Worm (Caenorhabditis elegans) whole organism, L2 larva: ENCODE measurements around the gene ZK632.12.

ENCODE experiments used
- C34F6.9 ChIP-seq: fragments of 150-350 bp; optimal IDR thresholded peaks from 2 replicates; lab custom pipeline; 2014; ENCODE audit warnings: missing biosample characterization, missing genetic modification characterization
- R02D3.7 ChIP-seq: fragments of 150-350 bp; optimal IDR thresholded peaks from 2 replicates; lab custom pipeline; 2014; ENCODE audit warnings: missing biosample characterization, missing genetic modification characterization
- Y55F3AM.14 ChIP-seq: fragments of 200-800 bp; sonication (Bioruptor generic); optimal IDR thresholded peaks from 2 replicates; lab custom pipeline; 2018; ENCODE audit warnings: mild to moderate bottlenecking, missing genetic modification characterization, missing compliant biosample characterization
- ZK546.5 ChIP-seq: sonication (generic microtip); optimal IDR thresholded peaks from 2 replicates; lab custom pipeline; 2017; ENCODE audit warnings: missing biosample characterization, missing genetic modification characterization
- alr-1 ChIP-seq: fragments of 150-350 bp; optimal IDR thresholded peaks from 2 replicates; lab custom pipeline; 2014; ENCODE audit warnings: missing biosample characterization, missing genetic modification characterization
- aly-2 ChIP-seq: fragments of 150-350 bp; optimal IDR thresholded peaks from 2 replicates; lab custom pipeline; 2014; ENCODE audit warnings: missing biosample characterization, missing genetic modification characterization
- ama-1 ChIP-seq: fragments of 150-350 bp; optimal IDR thresholded peaks from 2 replicates; lab custom pipeline; 2018; ENCODE audit warnings: inconsistent platforms
- blmp-1 ChIP-seq: sonication (generic microtip); optimal IDR thresholded peaks from 2 replicates; lab custom pipeline; 2017; ENCODE audit warnings: missing genetic modification characterization, mild to moderate bottlenecking, missing compliant biosample characterization, antibody characterized with exemption, moderate library complexity; ENCODE audit not compliant: insufficient read depth
- ceh-16 ChIP-seq: fragments of 150-350 bp; optimal IDR thresholded peaks from 2 replicates; lab custom pipeline; 2014; ENCODE audit warnings: missing biosample characterization, missing genetic modification characterization
- ceh-82 ChIP-seq: fragments of 150-350 bp; optimal IDR thresholded peaks from 2 replicates; lab custom pipeline; 2014; ENCODE audit warnings: missing biosample characterization, missing genetic modification characterization
- crh-2 ChIP-seq: sonication (generic microtip); optimal IDR thresholded peaks from 2 replicates; lab custom pipeline; 2017; ENCODE audit warnings: missing biosample characterization, missing genetic modification characterization
- dmd-4 ChIP-seq: sonication (generic microtip); optimal IDR thresholded peaks from 2 replicates; lab custom pipeline; 2017; ENCODE audit warnings: missing biosample characterization, missing genetic modification characterization
- egl-27 ChIP-seq: sonication (generic microtip); optimal IDR thresholded peaks from 3 replicates; lab custom pipeline; 2017; ENCODE audit warnings: missing biosample characterization, missing genetic modification reagents, missing genetic modification characterization
- elt-1 ChIP-seq: fragments of 150-350 bp; optimal IDR thresholded peaks from 2 replicates; lab custom pipeline; 2014; ENCODE audit warnings: missing biosample characterization, missing genetic modification characterization
- elt-3 ChIP-seq: sonication (generic microtip); optimal IDR thresholded peaks from 2 replicates; lab custom pipeline; 2017; ENCODE audit warnings: missing biosample characterization, missing genetic modification characterization
- fos-1 ChIP-seq: fragments of 150-350 bp; optimal IDR thresholded peaks from 2 replicates; lab custom pipeline; 2014; ENCODE audit warnings: missing biosample characterization, missing genetic modification characterization
- gmeb-1 ChIP-seq: fragments of 150-350 bp; optimal IDR thresholded peaks from 2 replicates; lab custom pipeline; 2014; ENCODE audit warnings: missing biosample characterization, missing genetic modification characterization
- lin-11 ChIP-seq: fragments of 150-350 bp; sonication (generic microtip); optimal IDR thresholded peaks from 2 replicates; lab custom pipeline; 2014; ENCODE audit warnings: missing biosample characterization, missing genetic modification characterization, inconsistent platforms, mixed read lengths
- lin-13 ChIP-seq: fragments of 150-350 bp; optimal IDR thresholded peaks from 2 replicates; lab custom pipeline; 2014; ENCODE audit warnings: missing biosample characterization, missing genetic modification reagents, missing genetic modification characterization
- lin-39 ChIP-seq: fragments of 150-350 bp; optimal IDR thresholded peaks from 2 replicates; lab custom pipeline; 2014; ENCODE audit warnings: missing biosample characterization, missing genetic modification reagents, missing genetic modification characterization
- lsy-2 ChIP-seq, 2 experiments: fragments of 150-350 bp in 1 of 2; sonication (generic microtip) in 1 of 2; optimal IDR thresholded peaks; 2 replicates each; lab custom pipeline; 2014 to 2017; ENCODE audit warnings: missing biosample characterization in 2 of 2, missing genetic modification characterization in 2 of 2
- mab-5 ChIP-seq: fragments of 150-350 bp; optimal IDR thresholded peaks from 2 replicates; lab custom pipeline; 2014; ENCODE audit warnings: missing biosample characterization, missing genetic modification characterization
- mbf-1 ChIP-seq: sonication (generic microtip); optimal IDR thresholded peaks from 2 replicates; lab custom pipeline; 2017; ENCODE audit warnings: missing biosample characterization, missing genetic modification characterization
- mdl-1 ChIP-seq, 2 experiments: fragments of 150-350 bp in 1 of 2; sonication (generic microtip) in 1 of 2; optimal IDR thresholded peaks; 2 replicates each; lab custom pipeline; 2017; ENCODE audit warnings: missing biosample characterization in 2 of 2, missing genetic modification characterization in 2 of 2
- nhr-10 ChIP-seq: sonication (generic microtip); optimal IDR thresholded peaks from 2 replicates; lab custom pipeline; 2017; ENCODE audit warnings: missing biosample characterization, missing genetic modification characterization
- nhr-11 ChIP-seq: fragments of 150-350 bp; optimal IDR thresholded peaks from 2 replicates; lab custom pipeline; 2014; ENCODE audit warnings: missing biosample characterization, missing genetic modification characterization
- nhr-12 ChIP-seq: fragments of 150-350 bp; optimal IDR thresholded peaks from 2 replicates; lab custom pipeline; 2014; ENCODE audit warnings: missing biosample characterization, missing genetic modification characterization
- nhr-129 ChIP-seq: fragments of 150-350 bp; optimal IDR thresholded peaks from 2 replicates; lab custom pipeline; 2014; ENCODE audit warnings: missing biosample characterization, missing genetic modification characterization
- nhr-21 ChIP-seq: fragments of 150-350 bp; optimal IDR thresholded peaks from 2 replicates; lab custom pipeline; 2014; ENCODE audit warnings: missing biosample characterization, missing genetic modification characterization
- nhr-23 ChIP-seq: fragments of 150-350 bp; optimal IDR thresholded peaks from 2 replicates; lab custom pipeline; 2014; ENCODE audit warnings: missing biosample characterization, missing genetic modification reagents, missing genetic modification characterization
- nhr-237 ChIP-seq: fragments of 150-350 bp; optimal IDR thresholded peaks from 2 replicates; lab custom pipeline; 2014; ENCODE audit warnings: missing biosample characterization, missing genetic modification characterization
- nhr-25 ChIP-seq: fragments of 150-350 bp; sonication (generic microtip); optimal IDR thresholded peaks from 3 replicates; lab custom pipeline; 2014; ENCODE audit warnings: missing biosample characterization, missing genetic modification characterization
- nhr-6 ChIP-seq: fragments of 150-350 bp; optimal IDR thresholded peaks from 2 replicates; lab custom pipeline; 2014; ENCODE audit warnings: missing biosample characterization, missing genetic modification characterization
- nhr-77 ChIP-seq: fragments of 150-350 bp; optimal IDR thresholded peaks from 2 replicates; lab custom pipeline; 2014; ENCODE audit warnings: missing biosample characterization, missing genetic modification characterization
- peb-1 ChIP-seq: fragments of 150-350 bp; optimal IDR thresholded peaks from 2 replicates; lab custom pipeline; 2014; ENCODE audit warnings: missing biosample characterization, missing genetic modification characterization
- sem-4 ChIP-seq: fragments of 150-350 bp; optimal IDR thresholded peaks from 2 replicates; lab custom pipeline; 2014; ENCODE audit warnings: missing biosample characterization, missing genetic modification reagents, missing genetic modification characterization
- skn-1 ChIP-seq: sonication (generic microtip); optimal IDR thresholded peaks from 2 replicates; lab custom pipeline; 2017; ENCODE audit warnings: missing biosample characterization, missing genetic modification characterization
- sma-3 ChIP-seq: sonication (generic microtip); optimal IDR thresholded peaks from 2 replicates; lab custom pipeline; 2016; ENCODE audit warnings: missing genetic modification reagents, missing genetic modification characterization, missing compliant biosample characterization
- sma-9 ChIP-seq, 2 experiments: fragments of 150-350 bp in 1 of 2; sonication (generic microtip) in 1 of 2; optimal IDR thresholded peaks; 2 replicates each; lab custom pipeline; 2014 to 2016; ENCODE audit warnings: missing genetic modification characterization in 2 of 2, mild to moderate bottlenecking in 1 of 2, missing biosample characterization in 1 of 2, missing compliant biosample characterization in 1 of 2, missing genetic modification reagents in 1 of 2, moderate library complexity in 1 of 2
- snpc-4 ChIP-seq: fragments of 150-350 bp; optimal IDR thresholded peaks from 2 replicates; lab custom pipeline; 2014; ENCODE audit warnings: missing biosample characterization, missing genetic modification characterization
- unc-39 ChIP-seq: fragments of 150-350 bp; optimal IDR thresholded peaks from 2 replicates; lab custom pipeline; 2014; ENCODE audit warnings: missing biosample characterization, missing genetic modification characterization
- unc-55 ChIP-seq: fragments of 150-350 bp; sonication (generic microtip); optimal IDR thresholded peaks from 3 replicates; lab custom pipeline; 2014; ENCODE audit warnings: missing biosample characterization, missing genetic modification reagents, missing genetic modification characterization
- unc-62 ChIP-seq: fragments of 150-350 bp; optimal IDR thresholded peaks from 2 replicates; lab custom pipeline; 2014; ENCODE audit warnings: missing biosample characterization, missing genetic modification reagents, missing genetic modification characterization
- zag-1 ChIP-seq: fragments of 150-350 bp; optimal IDR thresholded peaks from 2 replicates; lab custom pipeline; 2014; ENCODE audit warnings: missing biosample characterization, missing genetic modification characterization
- ztf-1 ChIP-seq: fragments of 200-800 bp; sonication (Bioruptor generic); conservative IDR thresholded peaks from 2 replicates; pipeline ENCODE4 v1.3.6; 2022; ENCODE audit warnings: missing genetic modification characterization, missing compliant biosample characterization
- ztf-11 ChIP-seq: sonication (generic microtip); optimal IDR thresholded peaks from 2 replicates; lab custom pipeline; 2017; ENCODE audit warnings: missing biosample characterization, missing genetic modification characterization
- ztf-4 ChIP-seq: fragments of 150-350 bp; optimal IDR thresholded peaks from 2 replicates; lab custom pipeline; 2014; ENCODE audit warnings: missing biosample characterization, missing genetic modification characterization

Gene ZK632.12

ce11 chrIII:9843715-9844114 lies 13.1 kb downstream of the ZK632.12 start, which contains the start of gene K11H3.5:
TSS of gene K11H3.5 (plus strand) at chrIII:9843768.
- TF ChIP-seq sem-4 (no peak), mdl-1 (tag; optimal IDR thresholded peaks at IDR 0.05; lab: Kevin White, UChicago) (no peak), ztf-4 (tag; lab: Kevin White, UChicago) (no peak), crh-2 (tag; lab: Kevin White, UChicago) (no peak), nhr-11 (tag; lab: Kevin White, UChicago) (no peak), unc-55 (GFP tag; lab: Kevin White, UChicago) (no peak), sma-3 (GFP tag; lab: Kevin White, UChicago) (no peak), elt-3 (tag; lab: Kevin White, UChicago) (no peak), ceh-16 (tag; lab: Kevin White, UChicago) (no peak), R02D3.7 (tag; lab: Kevin White, UChicago) (no peak), mab-5 (tag; lab: Kevin White, UChicago) (no peak), gmeb-1 (tag; lab: Kevin White, UChicago) (no peak), dmd-4 (tag; lab: Kevin White, UChicago) (no peak), skn-1 (tag; lab: Kevin White, UChicago) (no peak), snpc-4 (tag; lab: Kevin White, UChicago) (no peak), peb-1 (tag; lab: Kevin White, UChicago) (no peak), unc-62 (GFP tag; lab: Kevin White, UChicago) (no peak), ZK546.5 (tag; lab: Kevin White, UChicago) (no peak)

DNA sequence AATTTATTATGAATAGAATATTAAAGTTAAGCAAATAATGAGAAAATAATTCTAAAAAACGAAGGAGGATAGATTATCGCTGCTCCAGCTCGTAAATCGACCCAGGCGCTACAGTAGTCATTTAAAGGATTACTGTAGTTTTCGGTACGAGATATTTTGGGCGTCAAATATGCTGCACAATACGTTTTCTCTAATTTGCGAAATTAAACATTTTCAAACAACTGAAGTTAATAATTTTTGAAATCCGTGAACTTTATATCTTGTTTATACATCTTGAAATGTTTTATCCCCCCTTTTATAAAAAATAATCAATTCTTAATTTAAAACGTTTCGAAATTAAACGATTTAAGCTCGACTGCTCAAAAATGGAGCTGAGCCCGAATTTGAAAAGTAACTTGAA lies 15.5 kb downstream of the ZK632.12 start, which contains the start of gene K11H3.2:
K11H3.2 (plus strand) TSS at position 301 of the 400 bp plus-strand sequence.
- TF ChIP-seq mdl-1 (tag; optimal IDR thresholded peaks at IDR 0.05; lab: Kevin White, UChicago) (no peak), ztf-1 (no peak), skn-1 (tag; lab: Kevin White, UChicago) (no peak), peb-1 (tag; lab: Kevin White, UChicago) (no peak), elt-1 (tag; lab: Kevin White, UChicago) (no peak), ceh-16 (tag; lab: Kevin White, UChicago) (no peak)
- TF ChIP-seq, all 48 proteins: peak for 0

- TF ChIP-seq zag-1 (tag; lab: Kevin White, UChicago) (no peak), snpc-4 (tag; lab: Kevin White, UChicago) (no peak), elt-3 (tag; lab: Kevin White, UChicago) (no peak), skn-1 (tag; lab: Kevin White, UChicago) (no peak), mbf-1 (tag; lab: Kevin White, UChicago) (no peak), sma-9 (GFP tag; optimal IDR thresholded peaks at IDR 0.05; lab: Kevin White, UChicago) (no peak), sma-9 (tag; optimal IDR thresholded peaks at IDR 0.05; lab: Kevin White, UChicago) (no peak), sma-3 (GFP tag; lab: Kevin White, UChicago) (no peak), alr-1 (tag; lab: Kevin White, UChicago) (no peak), fos-1 (tag; lab: Kevin White, UChicago) (peak; percentile 27), unc-55 (GFP tag; lab: Kevin White, UChicago) (peak; percentile 73), nhr-23 (tag; lab: Kevin White, UChicago) (no peak), nhr-6 (tag; lab: Kevin White, UChicago) (no peak), nhr-12 (tag; lab: Kevin White, UChicago) (no peak), aly-2 (tag; lab: Kevin White, UChicago) (no peak), lsy-2 (tag; optimal IDR thresholded peaks at IDR 0.05; lab: Kevin White, UChicago) (peak in 1 of 2 experiments; percentile 67), peb-1 (tag; lab: Kevin White, UChicago) (no peak), nhr-25 (no peak), dmd-4 (tag; lab: Kevin White, UChicago) (no peak), lin-13 (peak; percentile 24), crh-2 (tag; lab: Kevin White, UChicago) (no peak), unc-62 (GFP tag; lab: Kevin White, UChicago) (no peak), R02D3.7 (tag; lab: Kevin White, UChicago) (no peak), nhr-10 (no peak), ama-1 (no peak), mdl-1 (tag; optimal IDR thresholded peaks at IDR 0.05; lab: Kevin White, UChicago) (no peak), unc-39 (tag; lab: Kevin White, UChicago) (no peak), lin-39 (tag; lab: Kevin White, UChicago) (no peak), sem-4 (peak; percentile 14), C34F6.9 (tag; lab: Kevin White, UChicago) (peak; percentile 72), ztf-11 (tag; lab: Kevin White, UChicago) (no peak), ztf-4 (tag; lab: Kevin White, UChicago) (no peak), Y55F3AM.14 (GFP tag; lab: Kevin White, UChicago) (no peak), blmp-1 (tag; lab: Kevin White, UChicago) (no peak), elt-1 (tag; lab: Kevin White, UChicago) (no peak), lin-11 (tag; lab: Kevin White, UChicago) (no peak), nhr-129 (tag; lab: Kevin White, UChicago) (peak; percentile 33), nhr-21 (tag; lab: Kevin White, UChicago) (no peak), nhr-77 (no peak), nhr-11 (tag; lab: Kevin White, UChicago) (no peak), nhr-237 (tag; lab: Kevin White, UChicago) (no peak), egl-27 (tag; lab: Kevin White, UChicago) (no peak), ZK546.5 (tag; lab: Kevin White, UChicago) (no peak), ceh-16 (tag; lab: Kevin White, UChicago) (no peak), ceh-82 (no peak)
These were observed 17.5 kb downstream of the ZK632.12 start, which contains the start of gene mrpl-36 for ce11 chrIII:9848083-9848482. TSS of gene mrpl-36 (minus strand) at chrIII:9848116.
